Fruit fly (Drosophila melanogaster) whole organism, prepupa: ENCODE results near the gene Set.

Source experiments
- CG3032 ChIP-seq: fragments of 200-800 bp; optimal IDR thresholded peaks from 2 replicates; lab custom pipeline; 2019; ENCODE audit warnings: missing biosample characterization, mild to moderate bottlenecking, missing genetic modification characterization, moderate library complexity
- Eip78C ChIP-seq: fragments of 200-800 bp; sonication (Bioruptor generic); peaks from one replicate; lab custom pipeline; 2016; ENCODE audit warnings: missing biosample characterization, missing genetic modification characterization
- Eip93F ChIP-seq: fragments of 200-800 bp; sonication (Bioruptor generic); optimal IDR thresholded peaks from 2 replicates; lab custom pipeline; 2016; ENCODE audit warnings: missing biosample characterization, mild to moderate bottlenecking, missing genetic modification characterization
- Ets21C ChIP-seq: fragments of 200-800 bp; sonication (Bioruptor generic); optimal IDR thresholded peaks from 3 replicates; lab custom pipeline; 2016; ENCODE audit warnings: missing biosample characterization, missing genetic modification characterization
- Hr39 ChIP-seq: fragments of 200-800 bp; sonication (Bioruptor generic); optimal IDR thresholded peaks from 2 replicates; lab custom pipeline; 2016; ENCODE audit warnings: missing biosample characterization, missing genetic modification characterization
- Met ChIP-seq: fragments of 200-800 bp; sonication (Bioruptor generic); optimal IDR thresholded peaks from 3 replicates; lab custom pipeline; 2016; ENCODE audit warnings: missing biosample characterization, missing genetic modification characterization
- Sox14 ChIP-seq: fragments of 200-800 bp; sonication (Bioruptor generic); optimal IDR thresholded peaks from 3 replicates; lab custom pipeline; 2016; ENCODE audit warnings: missing biosample characterization, missing genetic modification characterization
- net ChIP-seq: fragments of 200-800 bp; sonication (Bioruptor generic); optimal IDR thresholded peaks from 3 replicates; lab custom pipeline; 2016; ENCODE audit warnings: missing biosample characterization, missing genetic modification characterization
- topi ChIP-seq: fragments of 200-800 bp; sonication (Bioruptor generic); optimal IDR thresholded peaks from 3 replicates; lab custom pipeline; 2016; ENCODE audit warnings: missing biosample characterization, missing genetic modification characterization

dm6 chr3R:15231635-15232138 is 31.7 kb upstream of the Set start:
- TF ChIP-seq Sox14 (GFP tag; lab: Kevin White, UChicago) (no peak), net (GFP tag; lab: Kevin White, UChicago) (no peak), Met (GFP tag; lab: Kevin White, UChicago) (no peak), Ets21C (no peak), topi (no peak), Hr39 (GFP tag; lab: Kevin White, UChicago) (no peak), Eip93F (GFP tag; lab: Kevin White, UChicago) (no peak), Eip78C (GFP tag; lab: Kevin White, UChicago) (no peak), CG3032 (tag; lab: Kevin White, UChicago) (no peak)
